Fruit fly (Drosophila melanogaster) whole organism, embryonic: ENCODE measurements around the gene DCTN1-p150.

ENCODE experiments used
- BtbVII ChIP-seq: fragments of 200-800 bp; sonication (Bioruptor generic); optimal IDR thresholded peaks from 3 replicates; lab custom pipeline; 2017; ENCODE audit warnings: missing biosample characterization, mild to moderate bottlenecking, missing genetic modification characterization
- CG10274 ChIP-seq: fragments of 200-800 bp; sonication (Bioruptor generic); optimal IDR thresholded peaks from 3 replicates; lab custom pipeline; 2017; ENCODE audit warnings: missing biosample characterization, mild to moderate bottlenecking, missing genetic modification characterization
- CG11398 ChIP-seq: fragments of 200-800 bp; sonication (Bioruptor generic); optimal IDR thresholded peaks from 2 replicates; lab custom pipeline; 2016; ENCODE audit warnings: missing biosample characterization, missing genetic modification characterization
- CG15696 ChIP-seq: fragments of 200-800 bp; sonication (Bioruptor generic); optimal IDR thresholded peaks from 2 replicates; lab custom pipeline; 2019; ENCODE audit warnings: missing biosample characterization, mild to moderate bottlenecking, missing genetic modification characterization, moderate library complexity
- CG2129 ChIP-seq: fragments of 200-800 bp; sonication (Bioruptor generic); IDR thresholded peaks from 2 replicates; pipeline ENCODE4 v1.3.6; 2022; ENCODE audit warnings: missing biosample characterization, missing genetic modification characterization; ENCODE audit not compliant: partially characterized antibody
- CG2875 ChIP-seq: fragments of 200-800 bp; sonication (Bioruptor generic); optimal IDR thresholded peaks from 2 replicates; lab custom pipeline; 2017; ENCODE audit warnings: missing biosample characterization, mild to moderate bottlenecking, missing genetic modification characterization, missing genetic modification reagents
- CG3281 ChIP-seq: fragments of 200-800 bp; sonication (Bioruptor generic); optimal IDR thresholded peaks from 3 replicates; lab custom pipeline; 2017; ENCODE audit warnings: missing biosample characterization, mild to moderate bottlenecking, missing genetic modification characterization
- CG34376 ChIP-seq: fragments of 200-800 bp; sonication (Bioruptor generic); optimal IDR thresholded peaks from 2 replicates; lab custom pipeline; 2018; ENCODE audit warnings: missing biosample characterization, mild to moderate bottlenecking, missing genetic modification characterization
- CG4707 ChIP-seq: fragments of 200-800 bp; sonication (Bioruptor generic); optimal IDR thresholded peaks from 2 replicates; lab custom pipeline; 2018; ENCODE audit warnings: missing biosample characterization, mild to moderate bottlenecking, missing genetic modification characterization, moderate library complexity
- CG5180 ChIP-seq: fragments of 200-800 bp; sonication (Bioruptor generic); optimal IDR thresholded peaks from 3 replicates; lab custom pipeline; 2017; ENCODE audit warnings: missing biosample characterization, missing genetic modification characterization, mild to moderate bottlenecking, moderate library complexity, missing genetic modification reagents
- CG5245 ChIP-seq: fragments of 200-800 bp; sonication (Bioruptor generic); optimal IDR thresholded peaks from 3 replicates; lab custom pipeline; 2016; ENCODE audit warnings: missing biosample characterization, missing genetic modification characterization
- CG6813 ChIP-seq: fragments of 200-800 bp; sonication (Bioruptor generic); optimal IDR thresholded peaks from 2 replicates; lab custom pipeline; 2017; ENCODE audit warnings: missing biosample characterization, missing genetic modification characterization, mild to moderate bottlenecking, moderate library complexity, missing genetic modification reagents
- CG8281 ChIP-seq: fragments of 200-800 bp; sonication (Bioruptor generic); optimal IDR thresholded peaks from 2 replicates; lab custom pipeline; 2018; ENCODE audit warnings: missing biosample characterization, mild to moderate bottlenecking, missing genetic modification characterization, moderate library complexity
- CG8924 ChIP-seq: fragments of 200-800 bp; optimal IDR thresholded peaks from 3 replicates; lab custom pipeline; 2019; ENCODE audit warnings: missing biosample characterization, mild to moderate bottlenecking, missing genetic modification characterization, moderate library complexity
- CG9609 ChIP-seq: fragments of 200-800 bp; sonication (Bioruptor generic); optimal IDR thresholded peaks from 3 replicates; lab custom pipeline; 2016; ENCODE audit warnings: missing biosample characterization, missing genetic modification characterization
- CG9817 ChIP-seq: fragments of 200-800 bp; sonication (Bioruptor generic); optimal IDR thresholded peaks from 2 replicates; lab custom pipeline; 2018; ENCODE audit warnings: missing biosample characterization, mild to moderate bottlenecking, missing genetic modification characterization, moderate library complexity
- CoRest ChIP-seq: fragments of 200-800 bp; sonication (Bioruptor generic); optimal IDR thresholded peaks from 3 replicates; lab custom pipeline; 2018; ENCODE audit warnings: missing biosample characterization, mild to moderate bottlenecking, missing genetic modification characterization, moderate library complexity
- D ChIP-seq, 2 experiments: fragments of 200-800 bp in 1 of 2; fragments of >200 bp in 1 of 2; sonication (Bioruptor generic) in 1 of 2; optimal IDR thresholded peaks; 2 replicates in 1 of 2; 3 replicates in 1 of 2; lab custom pipeline; 2017; ENCODE audit warnings: mild to moderate bottlenecking in 1 of 2, missing biosample characterization in 1 of 2, missing genetic modification characterization in 1 of 2, missing genetic modification reagents in 1 of 2
- Drgx ChIP-seq: fragments of 200-800 bp; sonication (Bioruptor generic); IDR thresholded peaks from 2 replicates; pipeline ENCODE4 v1.3.6; 2022; ENCODE audit warnings: missing biosample characterization, missing genetic modification characterization
- E2f1 ChIP-seq: fragments of 200-800 bp; sonication (Bioruptor generic); IDR thresholded peaks from 2 replicates; pipeline ENCODE4 v1.3.6; 2022; ENCODE audit warnings: missing biosample characterization, missing genetic modification characterization
- ERR ChIP-seq: fragments of 200-800 bp; sonication (Bioruptor generic); optimal IDR thresholded peaks from 2 replicates; lab custom pipeline; 2016; ENCODE audit warnings: missing biosample characterization, missing genetic modification characterization
- GATAe ChIP-seq: fragments of 200-800 bp; sonication (Bioruptor generic); conservative IDR thresholded peaks from 2 replicates; pipeline ENCODE4 v1.3.6; 2022; ENCODE audit warnings: missing biosample characterization, missing genetic modification characterization
- Hmx ChIP-seq: fragments of 200-800 bp; sonication (Bioruptor generic); optimal IDR thresholded peaks from 2 replicates; lab custom pipeline; 2016; ENCODE audit warnings: missing biosample characterization, missing genetic modification characterization
- Hr78 ChIP-seq, 2 experiments: fragments of 200-800 bp in 1 of 2; fragments of >200 bp in 1 of 2; sonication (Bioruptor generic) in 1 of 2; optimal IDR thresholded peaks; 2 replicates each; lab custom pipeline; 2017 to 2019; ENCODE audit warnings: missing biosample characterization in 2 of 2, missing genetic modification characterization in 2 of 2, mild to moderate bottlenecking in 1 of 2, moderate library complexity in 1 of 2
- Mes4 ChIP-seq: fragments of 200-800 bp; sonication (Bioruptor generic); optimal IDR thresholded peaks from 2 replicates; lab custom pipeline; 2016; ENCODE audit warnings: missing biosample characterization, missing genetic modification characterization
- NK7.1 ChIP-seq: fragments of 200-800 bp; sonication (Bioruptor generic); optimal IDR thresholded peaks from 3 replicates; lab custom pipeline; 2016; ENCODE audit warnings: missing biosample characterization, missing genetic modification characterization
- Spps ChIP-seq: fragments of 200-800 bp; sonication (Bioruptor generic); optimal IDR thresholded peaks from 2 replicates; lab custom pipeline; 2018; ENCODE audit warnings: missing biosample characterization, mild to moderate bottlenecking, missing genetic modification characterization
- Tbp ChIP-seq: fragments of >200 bp; optimal IDR thresholded peaks from 2 replicates; lab custom pipeline; 2018; ENCODE audit warnings: missing biosample characterization, missing genetic modification characterization
- chinmo ChIP-seq: fragments of 200-800 bp; sonication (Bioruptor generic); IDR thresholded peaks from 4 replicates; pipeline ENCODE4 v1.3.6; 2022; ENCODE audit warnings: missing biosample characterization, missing genetic modification characterization; ENCODE audit not compliant: partially characterized antibody
- croc ChIP-seq: fragments of 200-800 bp; sonication (Bioruptor generic); conservative IDR thresholded peaks from 3 replicates; pipeline ENCODE4 v1.3.6; 2022; ENCODE audit warnings: missing biosample characterization, missing genetic modification characterization
- crol ChIP-seq: fragments of 200-800 bp; sonication (Bioruptor generic); IDR thresholded peaks from 2 replicates; pipeline ENCODE4 v1.3.6; 2022; ENCODE audit warnings: missing biosample characterization, missing genetic modification characterization
- crp ChIP-seq, 2 experiments: fragments of 200-800 bp; sonication (Bioruptor generic); optimal IDR thresholded peaks; 2 replicates in 1 of 2; 3 replicates in 1 of 2; lab custom pipeline; 2017; ENCODE audit warnings: missing biosample characterization in 2 of 2, missing genetic modification characterization in 2 of 2, mild to moderate bottlenecking in 1 of 2, moderate library complexity in 1 of 2
- gfzf ChIP-seq: fragments of 200-800 bp; sonication (Bioruptor generic); optimal IDR thresholded peaks from 2 replicates; lab custom pipeline; 2016; ENCODE audit warnings: missing biosample characterization, mild to moderate bottlenecking, missing genetic modification characterization, moderate library complexity
- grau ChIP-seq: fragments of 200-800 bp; optimal IDR thresholded peaks from 3 replicates; lab custom pipeline; 2019; ENCODE audit warnings: missing biosample characterization, mild to moderate bottlenecking, missing genetic modification characterization, moderate library complexity
- gsb-n ChIP-seq: fragments of 200-800 bp; sonication (Bioruptor generic); optimal IDR thresholded peaks from 3 replicates; lab custom pipeline; 2018; ENCODE audit warnings: missing biosample characterization, mild to moderate bottlenecking, missing genetic modification characterization
- gt ChIP-seq: fragments of 200-800 bp; sonication (Bioruptor generic); IDR thresholded peaks from 2 replicates; pipeline ENCODE4 v1.3.6; 2022; ENCODE audit warnings: missing biosample characterization, missing genetic modification characterization
- mirr ChIP-seq: fragments of 200-800 bp; sonication (Bioruptor generic); optimal IDR thresholded peaks from 3 replicates; lab custom pipeline; 2018; ENCODE audit warnings: missing biosample characterization, mild to moderate bottlenecking, missing genetic modification characterization
- nom ChIP-seq: fragments of 200-800 bp; sonication (Bioruptor generic); optimal IDR thresholded peaks from 2 replicates; lab custom pipeline; 2017; ENCODE audit warnings: missing biosample characterization, missing genetic modification characterization, mild to moderate bottlenecking, moderate library complexity, missing genetic modification reagents
- oc ChIP-seq: fragments of 200-800 bp; sonication (Bioruptor generic); optimal IDR thresholded peaks from 2 replicates; lab custom pipeline; 2018; ENCODE audit warnings: missing biosample characterization, mild to moderate bottlenecking, missing genetic modification characterization, moderate library complexity
- pb ChIP-seq: fragments of 200-800 bp; sonication (Bioruptor generic); optimal IDR thresholded peaks from 3 replicates; lab custom pipeline; 2016; ENCODE audit warnings: missing biosample characterization, missing genetic modification characterization
- pfk ChIP-seq: fragments of 200-800 bp; sonication (Bioruptor generic); optimal IDR thresholded peaks from 2 replicates; lab custom pipeline; 2018; ENCODE audit warnings: missing biosample characterization, mild to moderate bottlenecking, missing genetic modification characterization, moderate library complexity
- run ChIP-seq: fragments of 200-800 bp; sonication (Bioruptor generic); optimal IDR thresholded peaks from 3 replicates; lab custom pipeline; 2018; ENCODE audit warnings: missing biosample characterization, mild to moderate bottlenecking, missing genetic modification characterization
- sima ChIP-seq: fragments of 200-800 bp; sonication (Bioruptor generic); optimal IDR thresholded peaks from 2 replicates; lab custom pipeline; 2016; ENCODE audit warnings: missing biosample characterization, missing genetic modification characterization
- vnd ChIP-seq: fragments of 200-800 bp; sonication (Bioruptor generic); IDR thresholded peaks from 3 replicates; pipeline ENCODE4 v1.3.6; 2022; ENCODE audit warnings: missing biosample characterization, missing genetic modification characterization; ENCODE audit not compliant: partially characterized antibody
- vvl ChIP-seq: fragments of 200-800 bp; sonication (Bioruptor generic); IDR thresholded peaks from 2 replicates; pipeline ENCODE4 v1.3.6; 2022; ENCODE audit warnings: missing biosample characterization, missing genetic modification characterization

DCTN1-p150 gene

DNA sequence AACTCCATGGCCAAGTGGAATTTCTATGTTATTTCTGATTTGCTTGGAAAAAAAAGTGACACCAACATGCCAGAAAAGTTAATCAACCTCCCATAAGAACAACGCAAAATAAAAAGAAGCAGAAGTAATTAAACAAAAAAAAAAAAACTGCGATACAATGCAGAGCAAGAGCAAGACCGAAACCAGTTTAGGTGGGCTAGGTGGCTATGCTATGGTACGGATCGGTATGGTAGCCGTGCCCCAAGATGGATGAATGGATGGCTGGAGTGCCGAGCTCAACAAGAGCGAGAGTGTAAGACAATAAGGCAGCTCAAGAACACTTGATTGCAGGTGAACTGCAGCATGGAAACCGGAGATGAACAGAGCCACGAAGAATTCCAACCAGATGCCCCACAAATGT is 7.6 kb downstream of the DCTN1-p150 start:
- TF ChIP-seq Drgx (peak; percentile 53; the same call in 1 of the 2 replicates), chinmo (GFP tag; lab: Robert Waterston, UW) (0 out of 4 replicates have a peak, but pooled peaks have one; percentile 56), gfzf (GFP tag; lab: Kevin White, UChicago) (no peak)

DNA sequence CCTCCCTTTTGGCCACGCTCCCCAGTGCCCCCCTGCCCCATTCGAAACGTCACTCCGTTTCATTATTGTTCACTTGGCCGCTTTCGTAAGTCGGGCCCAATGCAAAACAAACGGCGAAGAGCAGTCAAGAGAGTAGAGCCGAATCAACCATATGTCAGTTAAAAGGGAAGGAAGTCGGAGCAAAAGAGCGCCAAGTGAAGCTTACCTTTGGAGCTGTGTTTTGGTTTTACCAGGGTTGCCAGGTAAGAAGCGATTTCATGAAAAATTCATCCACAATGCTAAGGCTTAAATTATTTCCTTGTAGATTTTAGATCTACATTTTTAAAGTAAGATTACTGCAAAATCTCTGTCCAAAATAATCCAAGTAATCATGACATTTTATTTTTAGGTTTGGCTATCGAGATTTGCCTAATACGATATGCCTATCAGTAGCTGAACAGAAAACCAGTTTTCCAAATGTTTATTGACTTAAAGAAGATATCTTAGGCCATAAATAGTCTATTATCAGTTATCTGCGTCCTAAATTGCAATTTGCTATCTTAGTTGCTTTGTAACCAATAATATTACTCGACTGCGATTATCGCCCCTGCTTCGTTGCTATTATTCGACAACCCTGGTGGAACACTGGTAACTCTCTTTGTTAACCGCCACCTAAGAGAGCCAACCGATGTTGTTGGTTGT is 9.4 kb downstream of the DCTN1-p150 start:
- TF ChIP-seq E2f1 (peak; percentile 61; the same call in 1 of the 2 replicates), ERR (GFP tag; lab: Kevin White, UChicago) (peak; percentile 79), vvl (GFP tag; lab: Robert Waterston, UW) (peak; percentile 60; the same call in 1 of the 2 replicates), CoRest (peak; percentile 96), pb (GFP tag; lab: Kevin White, UChicago) (peak; percentile 85), Hmx (GFP tag; lab: Kevin White, UChicago) (peak; percentile 81), oc (tag; lab: Kevin White, UChicago) (no peak), CG8924 (peak; percentile 93), CG8281 (peak; percentile 74), mirr (peak; percentile 81), run (peak; percentile 73), crp (GFP tag; optimal IDR thresholded peaks at IDR 0.05; lab: Kevin White, UChicago) (peak in 1 of 2 experiments; percentile 48), BtbVII (GFP tag; lab: Kevin White, UChicago) (peak; percentile 85), grau (tag; lab: Kevin White, UChicago) (peak; percentile 91), CG9817 (peak; percentile 66), CG15696 (tag; lab: Kevin White, UChicago) (peak; percentile 70), CG2129 (GFP tag; lab: Robert Waterston, UW) (no peak), CG5180 (GFP tag; lab: Kevin White, UChicago) (peak; percentile 81), Spps (peak; percentile 63), gt (GFP tag; lab: Robert Waterston, UW) (no peak), gsb-n (tag; lab: Kevin White, UChicago) (peak; percentile 27), vnd (GFP tag; lab: Robert Waterston, UW) (no peak), sima (GFP tag; lab: Kevin White, UChicago) (peak; percentile 65), CG34376 (GFP tag; lab: Kevin White, UChicago) (peak; percentile 93), NK7.1 (peak; percentile 87), GATAe (GFP tag; lab: Robert Waterston, UW) (no peak; the same call in 1 of the 2 replicates), Mes4 (GFP tag; lab: Kevin White, UChicago) (peak; percentile 87), D (optimal IDR thresholded peaks at IDR 0.05; lab: Kevin White, UChicago) (no peak), D (GFP tag; optimal IDR thresholded peaks at IDR 0.05; lab: Kevin White, UChicago) (peak; percentile 91), CG9609 (GFP tag; lab: Kevin White, UChicago) (peak; percentile 89), CG6813 (GFP tag; lab: Kevin White, UChicago) (peak; percentile 82), croc (GFP tag; lab: Robert Waterston, UW) (peak; percentile 72), CG5245 (peak; percentile 71), Tbp (GFP tag; lab: Kevin White, UChicago) (no peak), nom (GFP tag; lab: Kevin White, UChicago) (peak; percentile 81), Hr78 (GFP tag; optimal IDR thresholded peaks at IDR 0.05; lab: Kevin White, UChicago) (peak in 1 of 2 experiments; percentile 80), CG2875 (peak; percentile 75), crol (GFP tag; lab: Robert Waterston, UW) (peak; percentile 53), CG4707 (GFP tag; lab: Kevin White, UChicago) (peak; percentile 29), CG11398 (GFP tag; lab: Kevin White, UChicago) (peak; percentile 86), CG3281 (peak; percentile 94), pfk (GFP tag; lab: Kevin White, UChicago) (no peak), CG10274 (GFP tag; lab: Kevin White, UChicago) (peak; percentile 82)
